Fruit fly (Drosophila melanogaster): ENCODE measurements around the gene CG10650.

Gene CG10650

DNA sequence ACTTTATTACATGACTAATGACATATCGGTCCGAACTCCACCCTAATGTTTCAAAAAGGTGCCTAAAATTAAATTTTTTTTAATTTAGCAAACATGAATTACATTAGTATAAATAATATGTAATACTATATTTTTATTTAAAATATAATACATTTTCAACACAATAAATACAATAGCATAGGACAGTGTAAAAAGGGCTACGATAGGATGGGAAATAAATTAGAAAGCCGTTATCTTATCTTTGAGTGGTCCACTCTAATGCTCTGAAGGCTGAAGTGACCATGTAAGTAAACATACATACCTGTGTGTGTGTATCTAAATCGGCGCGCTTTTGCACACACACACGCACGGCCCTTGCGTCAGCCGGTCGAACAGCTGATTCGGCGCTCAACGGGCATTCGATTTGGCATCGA, 7.2 kb upstream of the CG10650 start, which contains the start of gene CG31793 (continued):
- TF ChIP-seq sob (GFP tag; IDR thresholded peaks at IDR 0.05) (peak; percentile 41; the same call in 1 of the 2 replicates), CG6765 (GFP tag; optimal IDR thresholded peaks at IDR 0.05) (peak; percentile 13), CG31441 (GFP tag; IDR thresholded peaks at IDR 0.05) (peak; percentile 68), NfI (GFP tag; optimal IDR thresholded peaks at IDR 0.05) (peak; percentile 58), HmgZ (tag; optimal IDR thresholded peaks at IDR 0.05) (peak; percentile 53), CG18599 (GFP tag; optimal IDR thresholded peaks at IDR 0.05) (peak; percentile 82), grau (tag; optimal IDR thresholded peaks at IDR 0.05) (peak; percentile 72), CG16863 (GFP tag; optimal IDR thresholded peaks at IDR 0.05) (no peak), B-H2 (GFP tag; optimal IDR thresholded peaks at IDR 0.05) (peak; percentile 49), caup (GFP tag; optimal IDR thresholded peaks at IDR 0.05; ENCODE audit: severe bottlenecking) (peak; percentile 55), CG14050 (GFP tag; IDR thresholded peaks at IDR 0.05) (peak; percentile 12; the same call in 1 of the 3 replicates), Pdp1 (GFP tag; optimal IDR thresholded peaks at IDR 0.05) (peak in 1 of 2 experiments; percentile 61), tup (GFP tag; optimal IDR thresholded peaks at IDR 0.05) (no peak), CG15269 (tag; optimal IDR thresholded peaks at IDR 0.05) (peak; percentile 76), CG12155 (GFP tag; optimal IDR thresholded peaks at IDR 0.05) (peak; percentile 32), CG10209 (GFP tag; optimal IDR thresholded peaks at IDR 0.05) (peak; percentile 53), Hmr (GFP tag; optimal IDR thresholded peaks at IDR 0.05) (peak; percentile 72), hb (GFP tag; IDR thresholded peaks at IDR 0.05; ENCODE audit: partially characterized antibody) (no peak), Sox102F (GFP tag; optimal IDR thresholded peaks at IDR 0.05) (peak; percentile 58), ems (GFP tag; optimal IDR thresholded peaks at IDR 0.05) (no peak), exex (tag; optimal IDR thresholded peaks at IDR 0.05) (peak; percentile 68), CG13775 (GFP tag; optimal IDR thresholded peaks at IDR 0.05) (peak; percentile 46), CG14860 (GFP tag; IDR thresholded peaks at IDR 0.05; ENCODE audit: partially characterized antibody) (no peak), zfh2 (GFP tag; optimal IDR thresholded peaks at IDR 0.05) (no peak), eve (GFP tag; optimal IDR thresholded peaks at IDR 0.05) (no peak), D19A (tag; optimal IDR thresholded peaks at IDR 0.05) (peak; percentile 62), bowl (GFP tag; IDR thresholded peaks at IDR 0.05) (no peak), CG10543 (GFP tag; optimal IDR thresholded peaks at IDR 0.05) (peak; percentile 67), CG11456 (GFP tag; IDR thresholded peaks at IDR 0.05) (peak; percentile 53; the same call in 1 of the 3 replicates), dati (GFP tag; IDR thresholded peaks at IDR 0.05) (no peak), her (GFP tag; optimal IDR thresholded peaks at IDR 0.05) (no peak), ftz-f1 (GFP tag; optimal IDR thresholded peaks at IDR 0.05) (peak; percentile 83), CG9727 (GFP tag; optimal IDR thresholded peaks at IDR 0.05) (peak; percentile 51), CG11696 (GFP tag; IDR thresholded peaks at IDR 0.05) (0 out of 2 replicates have a peak, but pooled peaks have one; percentile 27), Ptx1 (GFP tag; IDR thresholded peaks at IDR 0.05) (peak; percentile 41; the same call in 1 of the 2 replicates)

dm6 chr2L:19002468-19002867, 6.7 kb upstream of the CG10650 start:
- TF ChIP-seq Bgb (GFP tag; IDR thresholded peaks at IDR 0.05; ENCODE audit: partially characterized antibody) (no peak), mirr (GFP tag; optimal IDR thresholded peaks at IDR 0.05) (peak; percentile 62), exex (tag; optimal IDR thresholded peaks at IDR 0.05) (peak; percentile 66)

- TF ChIP-seq inv (GFP tag; IDR thresholded peaks at IDR 0.05; ENCODE audit: partially characterized antibody) (no peak), CG15514 (GFP tag; optimal IDR thresholded peaks at IDR 0.05) (no peak), slbo (GFP tag; IDR thresholded peaks at IDR 0.05) (no peak), klu (GFP tag; IDR thresholded peaks at IDR 0.05) (no peak), exex (tag; optimal IDR thresholded peaks at IDR 0.05) (peak; percentile 48), tgo (GFP tag; IDR thresholded peaks at IDR 0.05) (no peak), CG34376 (GFP tag; optimal IDR thresholded peaks at IDR 0.05) (peak; percentile 12), pho (GFP tag; optimal IDR thresholded peaks at IDR 0.05) (no peak), CG10565 (GFP tag; optimal IDR thresholded peaks at IDR 0.05) (no peak), CG7556 (GFP tag; optimal IDR thresholded peaks at IDR 0.05) (no peak), Ada2b (GFP tag; IDR thresholded peaks at IDR 0.05) (no peak), Myb (GFP tag; optimal IDR thresholded peaks at IDR 0.05) (no peak), CG8944 (GFP tag; optimal IDR thresholded peaks at IDR 0.05) (no peak), esg (GFP tag; conservative IDR thresholded peaks at IDR 0.05) (no peak)
Observed at dm6 chr2L:18997148-18997547, 1.4 kb upstream of the CG10650 start, which contains the start of gene CG31792. Gene CG31792, plus strand, starts transcription at chr2L:18997448.

Measured in whole organism, embryonic.